Worm (Caenorhabditis elegans) whole organism, L2 larva: ENCODE measurements around the gene ZK418.7.

ENCODE experiments used
- C34F6.9 ChIP-seq: fragments of 150-350 bp; optimal IDR thresholded peaks from 2 replicates; lab custom pipeline; 2014; ENCODE audit warnings: missing biosample characterization, missing genetic modification characterization
- F13H6.1 ChIP-seq: sonication (generic microtip); optimal IDR thresholded peaks from 2 replicates; lab custom pipeline; 2016; ENCODE audit warnings: missing genetic modification characterization, missing compliant biosample characterization
- R02D3.7 ChIP-seq: fragments of 150-350 bp; optimal IDR thresholded peaks from 2 replicates; lab custom pipeline; 2014; ENCODE audit warnings: missing biosample characterization, missing genetic modification characterization
- Y55F3AM.14 ChIP-seq: fragments of 200-800 bp; sonication (Bioruptor generic); optimal IDR thresholded peaks from 2 replicates; lab custom pipeline; 2018; ENCODE audit warnings: mild to moderate bottlenecking, missing genetic modification characterization, missing compliant biosample characterization
- ZK546.5 ChIP-seq: sonication (generic microtip); optimal IDR thresholded peaks from 2 replicates; lab custom pipeline; 2017; ENCODE audit warnings: missing biosample characterization, missing genetic modification characterization
- alr-1 ChIP-seq: fragments of 150-350 bp; optimal IDR thresholded peaks from 2 replicates; lab custom pipeline; 2014; ENCODE audit warnings: missing biosample characterization, missing genetic modification characterization
- aly-2 ChIP-seq: fragments of 150-350 bp; optimal IDR thresholded peaks from 2 replicates; lab custom pipeline; 2014; ENCODE audit warnings: missing biosample characterization, missing genetic modification characterization
- ama-1 ChIP-seq: fragments of 150-350 bp; optimal IDR thresholded peaks from 2 replicates; lab custom pipeline; 2018; ENCODE audit warnings: inconsistent platforms
- blmp-1 ChIP-seq: sonication (generic microtip); optimal IDR thresholded peaks from 2 replicates; lab custom pipeline; 2017; ENCODE audit warnings: missing genetic modification characterization, mild to moderate bottlenecking, missing compliant biosample characterization, antibody characterized with exemption, moderate library complexity; ENCODE audit not compliant: insufficient read depth
- ceh-16 ChIP-seq: fragments of 150-350 bp; optimal IDR thresholded peaks from 2 replicates; lab custom pipeline; 2014; ENCODE audit warnings: missing biosample characterization, missing genetic modification characterization
- ceh-82 ChIP-seq: fragments of 150-350 bp; optimal IDR thresholded peaks from 2 replicates; lab custom pipeline; 2014; ENCODE audit warnings: missing biosample characterization, missing genetic modification characterization
- crh-2 ChIP-seq: sonication (generic microtip); optimal IDR thresholded peaks from 2 replicates; lab custom pipeline; 2017; ENCODE audit warnings: missing biosample characterization, missing genetic modification characterization
- elt-1 ChIP-seq: fragments of 150-350 bp; optimal IDR thresholded peaks from 2 replicates; lab custom pipeline; 2014; ENCODE audit warnings: missing biosample characterization, missing genetic modification characterization
- elt-3 ChIP-seq: sonication (generic microtip); optimal IDR thresholded peaks from 2 replicates; lab custom pipeline; 2017; ENCODE audit warnings: missing biosample characterization, missing genetic modification characterization
- gmeb-1 ChIP-seq: fragments of 150-350 bp; optimal IDR thresholded peaks from 2 replicates; lab custom pipeline; 2014; ENCODE audit warnings: missing biosample characterization, missing genetic modification characterization
- lin-11 ChIP-seq: fragments of 150-350 bp; sonication (generic microtip); optimal IDR thresholded peaks from 2 replicates; lab custom pipeline; 2014; ENCODE audit warnings: missing biosample characterization, missing genetic modification characterization, inconsistent platforms, mixed read lengths
- lin-13 ChIP-seq: fragments of 150-350 bp; optimal IDR thresholded peaks from 2 replicates; lab custom pipeline; 2014; ENCODE audit warnings: missing biosample characterization, missing genetic modification reagents, missing genetic modification characterization
- lsy-2 ChIP-seq, 2 experiments: fragments of 150-350 bp in 1 of 2; sonication (generic microtip) in 1 of 2; optimal IDR thresholded peaks; 2 replicates each; lab custom pipeline; 2014 to 2017; ENCODE audit warnings: missing biosample characterization in 2 of 2, missing genetic modification characterization in 2 of 2
- mab-5 ChIP-seq: fragments of 150-350 bp; optimal IDR thresholded peaks from 2 replicates; lab custom pipeline; 2014; ENCODE audit warnings: missing biosample characterization, missing genetic modification characterization
- mbf-1 ChIP-seq: sonication (generic microtip); optimal IDR thresholded peaks from 2 replicates; lab custom pipeline; 2017; ENCODE audit warnings: missing biosample characterization, missing genetic modification characterization
- nhr-10 ChIP-seq: sonication (generic microtip); optimal IDR thresholded peaks from 2 replicates; lab custom pipeline; 2017; ENCODE audit warnings: missing biosample characterization, missing genetic modification characterization
- nhr-11 ChIP-seq: fragments of 150-350 bp; optimal IDR thresholded peaks from 2 replicates; lab custom pipeline; 2014; ENCODE audit warnings: missing biosample characterization, missing genetic modification characterization
- nhr-12 ChIP-seq: fragments of 150-350 bp; optimal IDR thresholded peaks from 2 replicates; lab custom pipeline; 2014; ENCODE audit warnings: missing biosample characterization, missing genetic modification characterization
- nhr-129 ChIP-seq: fragments of 150-350 bp; optimal IDR thresholded peaks from 2 replicates; lab custom pipeline; 2014; ENCODE audit warnings: missing biosample characterization, missing genetic modification characterization
- nhr-21 ChIP-seq: fragments of 150-350 bp; optimal IDR thresholded peaks from 2 replicates; lab custom pipeline; 2014; ENCODE audit warnings: missing biosample characterization, missing genetic modification characterization
- nhr-23 ChIP-seq: fragments of 150-350 bp; optimal IDR thresholded peaks from 2 replicates; lab custom pipeline; 2014; ENCODE audit warnings: missing biosample characterization, missing genetic modification reagents, missing genetic modification characterization
- nhr-237 ChIP-seq: fragments of 150-350 bp; optimal IDR thresholded peaks from 2 replicates; lab custom pipeline; 2014; ENCODE audit warnings: missing biosample characterization, missing genetic modification characterization
- nhr-25 ChIP-seq: fragments of 150-350 bp; sonication (generic microtip); optimal IDR thresholded peaks from 3 replicates; lab custom pipeline; 2014; ENCODE audit warnings: missing biosample characterization, missing genetic modification characterization
- nhr-6 ChIP-seq: fragments of 150-350 bp; optimal IDR thresholded peaks from 2 replicates; lab custom pipeline; 2014; ENCODE audit warnings: missing biosample characterization, missing genetic modification characterization
- peb-1 ChIP-seq: fragments of 150-350 bp; optimal IDR thresholded peaks from 2 replicates; lab custom pipeline; 2014; ENCODE audit warnings: missing biosample characterization, missing genetic modification characterization
- sma-3 ChIP-seq: sonication (generic microtip); optimal IDR thresholded peaks from 2 replicates; lab custom pipeline; 2016; ENCODE audit warnings: missing genetic modification reagents, missing genetic modification characterization, missing compliant biosample characterization
- sma-9 ChIP-seq, 2 experiments: fragments of 150-350 bp in 1 of 2; sonication (generic microtip) in 1 of 2; optimal IDR thresholded peaks; 2 replicates each; lab custom pipeline; 2014 to 2016; ENCODE audit warnings: missing genetic modification characterization in 2 of 2, mild to moderate bottlenecking in 1 of 2, missing biosample characterization in 1 of 2, missing compliant biosample characterization in 1 of 2, missing genetic modification reagents in 1 of 2, moderate library complexity in 1 of 2
- snpc-4 ChIP-seq: fragments of 150-350 bp; optimal IDR thresholded peaks from 2 replicates; lab custom pipeline; 2014; ENCODE audit warnings: missing biosample characterization, missing genetic modification characterization
- unc-39 ChIP-seq: fragments of 150-350 bp; optimal IDR thresholded peaks from 2 replicates; lab custom pipeline; 2014; ENCODE audit warnings: missing biosample characterization, missing genetic modification characterization
- unc-55 ChIP-seq: fragments of 150-350 bp; sonication (generic microtip); optimal IDR thresholded peaks from 3 replicates; lab custom pipeline; 2014; ENCODE audit warnings: missing biosample characterization, missing genetic modification reagents, missing genetic modification characterization
- unc-62 ChIP-seq: fragments of 150-350 bp; optimal IDR thresholded peaks from 2 replicates; lab custom pipeline; 2014; ENCODE audit warnings: missing biosample characterization, missing genetic modification reagents, missing genetic modification characterization
- ztf-1 ChIP-seq: fragments of 200-800 bp; sonication (Bioruptor generic); conservative IDR thresholded peaks from 2 replicates; pipeline ENCODE4 v1.3.6; 2022; ENCODE audit warnings: missing genetic modification characterization, missing compliant biosample characterization
- ztf-4 ChIP-seq: fragments of 150-350 bp; optimal IDR thresholded peaks from 2 replicates; lab custom pipeline; 2014; ENCODE audit warnings: missing biosample characterization, missing genetic modification characterization

Gene ZK418.7

DNA sequence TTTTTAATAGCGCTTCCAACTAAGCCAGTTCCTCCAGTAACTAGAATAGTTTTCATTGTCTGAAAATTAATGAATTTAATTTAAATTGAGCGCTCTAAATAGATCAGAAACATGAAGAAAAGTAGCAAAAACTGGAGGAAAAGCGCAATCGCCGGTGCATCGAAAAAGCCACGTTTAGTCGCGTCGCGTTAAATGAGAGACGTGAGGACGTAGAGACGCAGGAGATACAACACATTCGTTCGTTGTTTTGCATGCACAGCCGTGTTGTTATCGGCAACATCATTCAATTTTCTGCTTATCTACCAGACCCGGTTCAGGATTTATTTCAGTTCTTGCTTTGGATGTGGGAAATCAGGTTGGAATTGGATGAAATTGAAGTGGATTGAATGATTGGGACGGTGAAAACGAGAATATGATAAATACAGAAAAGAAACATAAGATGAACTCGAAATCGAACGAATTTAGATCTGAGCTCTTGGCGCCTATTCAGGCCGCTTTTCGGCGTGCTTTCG is 13.1 kb downstream of the ZK418.7 start, which contains the start of gene ger-1:
ger-1 (minus strand) TSS at position 93 of the 512 bp plus-strand sequence.
- TF ChIP-seq nhr-12 (tag; lab: Kevin White, UChicago) (no peak), ceh-82 (tag; lab: Kevin White, UChicago) (no peak), F13H6.1 (tag; lab: Kevin White, UChicago) (no peak), nhr-10 (tag; lab: Kevin White, UChicago) (no peak), gmeb-1 (tag; lab: Kevin White, UChicago) (no peak), R02D3.7 (no peak), nhr-6 (tag; lab: Kevin White, UChicago) (no peak), mab-5 (tag; lab: Kevin White, UChicago) (no peak), ztf-4 (tag; lab: Kevin White, UChicago) (no peak), peb-1 (tag; lab: Kevin White, UChicago) (no peak), elt-3 (no peak)

- TF ChIP-seq F13H6.1 (tag; lab: Kevin White, UChicago) (no peak), ZK546.5 (tag; lab: Kevin White, UChicago) (no peak), elt-3 (no peak), aly-2 (no peak), unc-62 (GFP tag; lab: Kevin White, UChicago) (no peak), nhr-237 (tag; lab: Kevin White, UChicago) (no peak), nhr-12 (tag; lab: Kevin White, UChicago) (no peak), lsy-2 (tag; optimal IDR thresholded peaks at IDR 0.05; lab: Kevin White, UChicago) (no peak)
These were observed 16.4 kb downstream of the ZK418.7 start, which contains the start of gene R01H2.4 for ce11 chrIII:7064185-7064584. Gene R01H2.4 (minus strand): TSS chrIII:7064285.

ce11 chrIII:7063061-7063460 is 17.5 kb downstream of the ZK418.7 start:
- TF ChIP-seq ztf-4 (tag; lab: Kevin White, UChicago) (no peak), nhr-25 (no peak), elt-3 (no peak), aly-2 (no peak), nhr-21 (tag; lab: Kevin White, UChicago) (no peak), C34F6.9 (tag; lab: Kevin White, UChicago) (no peak), R02D3.7 (no peak), nhr-11 (tag; lab: Kevin White, UChicago) (no peak), lin-13 (GFP tag; lab: Kevin White, UChicago) (no peak), alr-1 (tag; lab: Kevin White, UChicago) (no peak), crh-2 (no peak), blmp-1 (tag; lab: Kevin White, UChicago) (no peak)

DNA sequence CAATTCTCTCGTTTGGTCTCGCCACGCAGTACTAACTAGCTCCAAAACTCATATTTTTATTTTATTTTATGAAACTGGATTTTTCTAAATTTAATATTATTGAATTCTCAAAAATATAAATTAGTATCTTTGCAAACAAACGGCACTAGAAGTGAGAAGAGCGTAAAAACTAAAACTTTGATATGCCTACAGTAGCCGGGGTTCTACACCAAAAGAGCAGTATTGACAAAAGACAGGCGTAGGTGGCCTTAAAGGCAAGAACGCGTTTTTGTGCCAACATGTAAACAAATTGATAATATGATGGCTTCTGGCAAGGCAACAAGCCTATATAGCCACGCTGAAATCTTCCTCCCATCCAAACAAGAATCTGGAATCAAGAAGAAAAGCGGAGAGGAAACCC is 18.0 kb downstream of the ZK418.7 start, which contains the start of gene R01H2.1:
R01H2.1 (plus strand) TSS at position 301 of the 400 bp plus-strand sequence.
- no peak for TF ChIP-seq ama-1 (lab: Kevin White, UChicago)
- no peak for TF ChIP-seq nhr-129 (tag; lab: Kevin White, UChicago)
- TF ChIP-seq nhr-23 (tag; lab: Kevin White, UChicago), result no peak
- TF ChIP-seq unc-55 (GFP tag; lab: Kevin White, UChicago), result no peak
- TF ChIP-seq R02D3.7, result no peak
- no peak for TF ChIP-seq lsy-2 (tag; optimal IDR thresholded peaks at IDR 0.05; lab: Kevin White, UChicago)
- no peak for TF ChIP-seq elt-3
- TF ChIP-seq sma-3, result no peak
- no peak for TF ChIP-seq nhr-12 (tag; lab: Kevin White, UChicago)
- no peak for TF ChIP-seq gmeb-1 (tag; lab: Kevin White, UChicago)
- TF ChIP-seq elt-1, result no peak
- no peak for TF ChIP-seq aly-2
- TF ChIP-seq sma-9 (GFP tag; optimal IDR thresholded peaks at IDR 0.05; lab: Kevin White, UChicago), result no peak
- TF ChIP-seq sma-9 (tag; optimal IDR thresholded peaks at IDR 0.05; lab: Kevin White, UChicago), result no peak
- no peak for TF ChIP-seq ceh-82 (tag; lab: Kevin White, UChicago)

DNA sequence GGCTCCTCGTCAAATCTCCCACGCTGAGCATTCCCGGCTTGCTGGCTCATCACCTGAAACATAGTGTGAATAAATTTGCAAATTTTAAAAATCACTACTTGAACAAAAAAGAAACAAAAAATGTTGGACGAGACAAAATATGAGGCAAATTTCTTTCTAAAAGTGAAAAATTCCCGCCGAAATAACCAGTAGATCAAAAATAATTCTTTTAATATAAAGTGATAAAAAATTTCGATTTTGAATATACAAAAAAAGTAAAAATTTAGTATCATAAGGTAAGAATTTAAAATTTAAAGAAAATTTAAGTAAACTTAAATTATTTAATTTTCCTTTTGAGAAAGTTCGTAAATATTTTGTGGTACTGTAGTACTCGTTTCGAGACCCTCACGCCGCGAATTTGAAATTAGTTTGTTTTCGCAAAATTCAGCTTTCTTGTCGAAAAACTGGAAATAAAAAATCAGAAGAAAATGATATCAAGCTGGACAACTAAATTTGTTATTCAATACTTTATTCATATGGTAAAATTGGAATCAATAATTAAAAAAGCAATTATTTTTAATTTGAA is 20.0 kb downstream of the ZK418.7 start, which contains the start of gene egg-2:
egg-2 (minus strand) TSS at position 53 of the 565 bp plus-strand sequence.
- no peak for TF ChIP-seq ceh-16
- TF ChIP-seq ztf-1 (GFP tag; lab: Robert Waterston, UW), result no peak
- TF ChIP-seq sma-3, result no peak
- no peak for TF ChIP-seq Y55F3AM.14 (GFP tag; lab: Kevin White, UChicago)
- no peak for TF ChIP-seq snpc-4 (tag; lab: Kevin White, UChicago)
- TF ChIP-seq nhr-25, result no peak
- TF ChIP-seq mbf-1 (tag; lab: Kevin White, UChicago), result no peak
- no peak for TF ChIP-seq F13H6.1 (tag; lab: Kevin White, UChicago)
- no peak for TF ChIP-seq elt-1
- TF ChIP-seq nhr-21 (tag; lab: Kevin White, UChicago), result no peak
- no peak for TF ChIP-seq lin-11 (tag; lab: Kevin White, UChicago)
- TF ChIP-seq unc-39, result no peak
- TF ChIP-seq, all 48 proteins: peak for 0
